Worm (Caenorhabditis elegans) whole organism, young adult: ENCODE data around the gene ZC190.6.

Source experiments
- B0035.1 ChIP-seq: sonication (generic microtip); optimal IDR thresholded peaks from 2 replicates; lab custom pipeline; 2016; ENCODE audit warnings: missing genetic modification characterization, mild to moderate bottlenecking, missing compliant biosample characterization, missing genotype, missing genetic modification reagents
- D2030.7 ChIP-seq: fragments of 200-800 bp; sonication (Bioruptor generic); IDR thresholded peaks from 2 replicates; pipeline ENCODE4 v1.3.6; 2022; ENCODE audit warnings: missing genetic modification reagents, missing genetic modification characterization, missing compliant biosample characterization
- F39B2.1 ChIP-seq: fragments of 200-800 bp; sonication (Bioruptor generic); IDR thresholded peaks from 2 replicates; pipeline ENCODE4 v1.3.6; 2022; ENCODE audit warnings: missing genetic modification reagents, missing genetic modification characterization, missing compliant biosample characterization
- Y79H2A.3 ChIP-seq: fragments of 200-800 bp; sonication (Bioruptor generic); conservative IDR thresholded peaks from 2 replicates; pipeline ENCODE4 v1.3.6; 2022; ENCODE audit warnings: missing genetic modification reagents, missing genetic modification characterization, missing compliant biosample characterization
- akir-1 ChIP-seq: fragments of 200-800 bp; sonication (Bioruptor generic); optimal IDR thresholded peaks from 2 replicates; lab custom pipeline; 2018; ENCODE audit warnings: mild to moderate bottlenecking, missing genetic modification characterization, moderate library complexity, missing compliant biosample characterization
- ama-1 ChIP-seq, 3 experiments: fragments of 150-350 bp in 1 of 3; sonication (generic microtip) in 2 of 3; optimal IDR thresholded peaks; 2 replicates each; lab custom pipeline; 2014 to 2018; ENCODE audit warnings: missing biosample characterization in 2 of 3, missing genetic modification characterization in 2 of 3, missing genetic modification reagents in 2 of 3
- athp-1 ChIP-seq: sonication (generic microtip); optimal IDR thresholded peaks from 2 replicates; lab custom pipeline; 2017; ENCODE audit warnings: mild to moderate bottlenecking, missing genetic modification characterization, missing compliant biosample characterization
- bed-1 ChIP-seq: fragments of 200-800 bp; sonication (Bioruptor generic); IDR thresholded peaks from 2 replicates; pipeline ENCODE4 v1.3.6; 2022; ENCODE audit warnings: missing genetic modification reagents, missing genetic modification characterization, missing compliant biosample characterization
- dox-1 ChIP-seq: fragments of 200-800 bp; sonication (Bioruptor generic); IDR thresholded peaks from 2 replicates; pipeline ENCODE4 v1.3.6; 2022; ENCODE audit warnings: missing genetic modification reagents, missing genetic modification characterization, missing compliant biosample characterization
- egrh-3 ChIP-seq: fragments of 200-800 bp; sonication (Bioruptor generic); IDR thresholded peaks from 2 replicates; pipeline ENCODE4 v1.3.6; 2022; ENCODE audit warnings: missing genetic modification reagents, missing genetic modification characterization, missing compliant biosample characterization
- fkh-3 ChIP-seq: sonication (generic microtip); optimal IDR thresholded peaks from 2 replicates; lab custom pipeline; 2016; ENCODE audit warnings: mild to moderate bottlenecking, missing genetic modification characterization, missing compliant biosample characterization
- hmg-1.2 ChIP-seq: fragments of 200-800 bp; sonication (Bioruptor generic); IDR thresholded peaks from 2 replicates; pipeline ENCODE4 v1.3.6; 2022; ENCODE audit warnings: missing genetic modification reagents, missing genetic modification characterization, missing compliant biosample characterization
- hsf-1 ChIP-seq: fragments of 200-800 bp; sonication (Bioruptor generic); IDR thresholded peaks from 2 replicates; pipeline ENCODE4 v1.3.6; 2022; ENCODE audit warnings: missing genetic modification reagents, missing genetic modification characterization, missing compliant biosample characterization
- lin-35 ChIP-seq, 3 experiments: fragments of 150-350 bp in 2 of 3; sonication (generic microtip) in 1 of 3; optimal IDR thresholded peaks; 2 replicates each; lab custom pipeline; 2014 to 2018; ENCODE audit warnings: missing biosample characterization in 3 of 3, missing genetic modification characterization in 3 of 3, missing genetic modification reagents in 3 of 3
- lsy-27 ChIP-seq: sonication (generic microtip); optimal IDR thresholded peaks from 2 replicates; lab custom pipeline; 2017; ENCODE audit warnings: missing genetic modification characterization, mild to moderate bottlenecking, missing compliant biosample characterization, antibody characterized with exemption, missing genotype, borderline replicate concordance; ENCODE audit not compliant: insufficient read depth
- mes-4 ChIP-seq: sonication (generic microtip); optimal IDR thresholded peaks from 2 replicates; lab custom pipeline; 2016; ENCODE audit warnings: missing genotype, missing genetic modification characterization, missing compliant biosample characterization
- nfya-2 ChIP-seq: fragments of 200-800 bp; sonication (Bioruptor generic); IDR thresholded peaks from 2 replicates; pipeline ENCODE4 v1.3.6; 2022; ENCODE audit warnings: missing genetic modification reagents, missing genetic modification characterization, missing compliant biosample characterization
- nhr-27 ChIP-seq: fragments of 200-800 bp; sonication (Bioruptor generic); optimal IDR thresholded peaks from 2 replicates; lab custom pipeline; 2018; ENCODE audit warnings: mild to moderate bottlenecking, missing genetic modification characterization, moderate library complexity, missing compliant biosample characterization
- nhr-80 ChIP-seq: sonication (generic microtip); optimal IDR thresholded peaks from 2 replicates; lab custom pipeline; 2016; ENCODE audit warnings: missing genetic modification characterization, missing compliant biosample characterization
- rec-8 ChIP-seq, 2 experiments: sonication (generic microtip); optimal IDR thresholded peaks; 2 replicates each; lab custom pipeline; 2016; ENCODE audit warnings: mild to moderate bottlenecking in 2 of 2, missing genetic modification characterization in 2 of 2, missing genetic modification reagents in 2 of 2, missing genotype in 2 of 2, missing biosample characterization in 1 of 2, missing compliant biosample characterization in 1 of 2, moderate library complexity in 1 of 2
- rpc-1 ChIP-seq, 2 experiments: fragments of 150-350 bp in 1 of 2; sonication (generic microtip) in 1 of 2; optimal IDR thresholded peaks; 2 replicates each; lab custom pipeline; 2014 to 2018; ENCODE audit warnings: missing biosample characterization in 1 of 2, missing genetic modification characterization in 1 of 2, missing genetic modification reagents in 1 of 2, missing genotype in 1 of 2
- snpc-4 ChIP-seq, 5 experiments: fragments of 150-350 bp in 1 of 5; sonication (generic microtip) in 4 of 5; optimal IDR thresholded peaks; 2 replicates each; lab custom pipeline; 2014 to 2018; ENCODE audit warnings: missing genetic modification characterization in 5 of 5, missing biosample characterization in 3 of 5, antibody characterized with exemption in 2 of 5, mild to moderate bottlenecking in 2 of 5, missing compliant biosample characterization in 2 of 5, missing genotype in 2 of 5, moderate library complexity in 2 of 5, missing genetic modification reagents in 1 of 5
- somi-1 ChIP-seq: fragments of 200-800 bp; sonication (Bioruptor generic); optimal IDR thresholded peaks from 2 replicates; lab custom pipeline; 2018; ENCODE audit warnings: mild to moderate bottlenecking, missing genetic modification characterization, missing compliant biosample characterization
- tlf-1 ChIP-seq: fragments of 200-800 bp; sonication (Bioruptor generic); optimal IDR thresholded peaks from 2 replicates; lab custom pipeline; 2018; ENCODE audit warnings: mild to moderate bottlenecking, missing genetic modification characterization, missing compliant biosample characterization
- ztf-22 ChIP-seq: fragments of 200-800 bp; sonication (Bioruptor generic); optimal IDR thresholded peaks from 2 replicates; lab custom pipeline; 2018; ENCODE audit warnings: mild to moderate bottlenecking, missing genetic modification characterization, moderate library complexity, missing compliant biosample characterization
- ztf-28 ChIP-seq: fragments of 200-800 bp; sonication (Bioruptor generic); IDR thresholded peaks from 2 replicates; pipeline ENCODE4 v1.3.6; 2022; ENCODE audit warnings: missing genetic modification reagents, missing genetic modification characterization, missing compliant biosample characterization
- ztf-3 ChIP-seq: fragments of 200-800 bp; sonication (Bioruptor generic); optimal IDR thresholded peaks from 2 replicates; lab custom pipeline; 2018; ENCODE audit warnings: mild to moderate bottlenecking, missing genetic modification characterization, missing compliant biosample characterization

Gene ZC190.6

DNA sequence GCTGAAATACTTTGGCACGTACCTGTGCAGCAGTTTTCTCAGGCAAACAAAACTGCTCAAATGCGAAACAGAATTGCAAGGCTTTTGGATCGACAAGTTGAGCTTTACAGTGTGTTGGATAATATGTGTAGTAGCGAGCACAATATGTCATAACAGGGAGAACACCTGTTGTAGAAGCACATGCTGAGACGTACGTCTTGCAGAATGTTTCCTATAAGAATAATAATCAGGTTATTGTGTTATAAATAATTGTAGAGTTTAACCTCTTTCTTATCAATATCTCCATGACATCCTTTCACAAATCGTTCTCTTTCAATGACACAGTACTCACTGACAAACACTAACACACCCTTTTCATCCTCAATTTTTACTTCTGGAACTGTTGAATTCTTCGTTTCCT, 49.5 kb downstream of the ZC190.6 start:
- TF ChIP-seq snpc-4 (GFP tag; optimal IDR thresholded peaks at IDR 0.05; lab: Kevin White, UChicago) (no peak), snpc-4 (tag; optimal IDR thresholded peaks at IDR 0.05; lab: Kevin White, UChicago) (no peak), athp-1 (tag; lab: Kevin White, UChicago) (no peak), fkh-3 (tag; lab: Kevin White, UChicago) (no peak), nhr-27 (tag; lab: Kevin White, UChicago) (no peak), B0035.1 (tag; lab: Kevin White, UChicago) (no peak), hsf-1 (GFP tag; lab: Robert Waterston, UW) (no peak), nfya-2 (no peak), akir-1 (GFP tag; lab: Kevin White, UChicago) (no peak), rpc-1 (optimal IDR thresholded peaks at IDR 0.05; lab: Kevin White, UChicago) (no peak), rpc-1 (tag; optimal IDR thresholded peaks at IDR 0.05; lab: Kevin White, UChicago) (no peak), ztf-22 (GFP tag; lab: Kevin White, UChicago) (no peak), lin-35 (GFP tag; optimal IDR thresholded peaks at IDR 0.05; lab: Kevin White, UChicago) (no peak), egrh-3 (GFP tag; lab: Robert Waterston, UW) (no peak), nhr-80 (tag; lab: Kevin White, UChicago) (no peak), mes-4 (tag; lab: Kevin White, UChicago) (no peak), ztf-3 (GFP tag; lab: Kevin White, UChicago) (no peak), tlf-1 (GFP tag; lab: Kevin White, UChicago) (no peak), somi-1 (GFP tag; lab: Kevin White, UChicago) (no peak)
- TF ChIP-seq, all 124 proteins: peak for 0

DNA sequence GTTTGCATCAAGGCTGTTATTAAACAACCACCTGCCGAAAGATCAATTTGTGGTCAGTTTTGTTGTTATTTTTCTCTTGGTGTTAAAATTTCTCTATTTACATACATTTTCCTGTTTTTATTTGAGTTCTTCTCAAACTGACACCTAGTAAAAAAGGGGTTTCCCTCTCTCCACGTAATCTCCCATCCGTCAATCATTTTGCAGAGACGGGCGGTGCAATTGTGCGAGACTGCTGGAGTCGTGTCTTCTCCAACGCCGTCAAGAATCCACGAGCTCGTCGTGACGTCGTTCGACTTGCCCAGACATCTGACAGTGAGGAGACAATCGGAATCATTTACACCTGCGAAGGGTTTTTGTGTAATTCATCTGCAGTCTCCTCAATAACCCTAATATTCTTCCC, 50.7 kb downstream of the ZC190.6 start:
- TF ChIP-seq ztf-22 (GFP tag; lab: Kevin White, UChicago) (no peak), bed-1 (GFP tag; lab: Robert Waterston, UW) (no peak), hmg-1.2 (no peak), akir-1 (GFP tag; lab: Kevin White, UChicago) (no peak), nfya-2 (no peak), rec-8 (tag; optimal IDR thresholded peaks at IDR 0.05; lab: Kevin White, UChicago) (no peak), dox-1 (no peak), ama-1 (optimal IDR thresholded peaks at IDR 0.05; lab: Kevin White, UChicago) (no peak), ama-1 (GFP tag; optimal IDR thresholded peaks at IDR 0.05; lab: Kevin White, UChicago) (no peak), ztf-28 (GFP tag; lab: Robert Waterston, UW) (no peak), snpc-4 (GFP tag; optimal IDR thresholded peaks at IDR 0.05; lab: Kevin White, UChicago) (no peak), snpc-4 (tag; optimal IDR thresholded peaks at IDR 0.05; lab: Kevin White, UChicago) (no peak), D2030.7 (no peak), Y79H2A.3 (no peak), hsf-1 (GFP tag; lab: Robert Waterston, UW) (no peak), lsy-27 (tag; lab: Kevin White, UChicago) (no peak), F39B2.1 (GFP tag; lab: Robert Waterston, UW) (no peak)
